Worm (Caenorhabditis elegans) whole organism, L1 larva: Measurements from ENCODE around the gene exc-7.

Experiments
- C04F5.9 ChIP-seq: sonication (generic microtip); optimal IDR thresholded peaks from 2 replicates; lab custom pipeline; 2016; ENCODE audit warnings: missing genetic modification characterization, missing compliant biosample characterization
- F16B12.6 ChIP-seq: fragments of 150-350 bp; optimal IDR thresholded peaks from 2 replicates; lab custom pipeline; 2014; ENCODE audit warnings: missing biosample characterization, missing genetic modification characterization
- Y116A8C.19 ChIP-seq: sonication (generic microtip); optimal IDR thresholded peaks from 2 replicates; lab custom pipeline; 2016; ENCODE audit warnings: missing compliant biosample characterization, missing genetic modification characterization, borderline replicate concordance
- aha-1 ChIP-seq: fragments of 150-350 bp; optimal IDR thresholded peaks from 2 replicates; lab custom pipeline; 2014; ENCODE audit warnings: missing biosample characterization, missing genetic modification characterization
- alr-1 ChIP-seq: fragments of 200-800 bp; sonication (Bioruptor generic); optimal IDR thresholded peaks from 2 replicates; lab custom pipeline; 2018; ENCODE audit warnings: borderline replicate concordance, mild to moderate bottlenecking, missing genetic modification characterization, missing compliant biosample characterization
- aly-2 ChIP-seq: fragments of 150-350 bp; optimal IDR thresholded peaks from 2 replicates; lab custom pipeline; 2014; ENCODE audit warnings: missing biosample characterization, missing genetic modification characterization
- ama-1 ChIP-seq: fragments of 150-350 bp; optimal IDR thresholded peaks from 2 replicates; lab custom pipeline; 2014
- blmp-1 ChIP-seq: fragments of 150-350 bp; optimal IDR thresholded peaks from 2 replicates; lab custom pipeline; 2014; ENCODE audit warnings: missing biosample characterization, missing genetic modification characterization
- ceh-63 ChIP-seq: fragments of 200-800 bp; sonication (Bioruptor generic); optimal IDR thresholded peaks from 2 replicates; lab custom pipeline; 2018; ENCODE audit warnings: mild to moderate bottlenecking, missing genetic modification characterization, missing compliant biosample characterization
- ceh-8 ChIP-seq: fragments of 200-800 bp; sonication (Bioruptor generic); optimal IDR thresholded peaks from 2 replicates; lab custom pipeline; 2018; ENCODE audit warnings: mild to moderate bottlenecking, missing genetic modification characterization, moderate library complexity, missing compliant biosample characterization
- ceh-88 ChIP-seq: fragments of 200-800 bp; sonication (Bioruptor generic); IDR thresholded peaks from 2 replicates; pipeline ENCODE4 v1.3.6; 2022; ENCODE audit warnings: missing genetic modification characterization, missing compliant biosample characterization
- ces-1 ChIP-seq: fragments of 150-350 bp; optimal IDR thresholded peaks from 2 replicates; lab custom pipeline; 2014; ENCODE audit warnings: missing biosample characterization, missing genetic modification reagents, missing genetic modification characterization
- dpl-1 ChIP-seq, 3 experiments: fragments of 150-350 bp in 2 of 3; sonication (generic microtip) in 1 of 3; optimal IDR thresholded peaks; 2 replicates each; lab custom pipeline; 2014 to 2017; ENCODE audit warnings: missing biosample characterization in 3 of 3, missing genetic modification characterization in 3 of 3, missing genetic modification reagents in 3 of 3
- efl-1 ChIP-seq, 4 experiments: fragments of 150-350 bp; optimal IDR thresholded peaks in 3 of 4; peaks in 1 of 4; 1 replicate in 1 of 4; 2 replicates in 3 of 4; lab custom pipeline; 2014; ENCODE audit warnings: missing biosample characterization in 2 of 4, missing genetic modification characterization in 2 of 4, missing genetic modification reagents in 2 of 4
- egl-13 ChIP-seq: sonication (generic microtip); optimal IDR thresholded peaks from 2 replicates; lab custom pipeline; 2016; ENCODE audit warnings: missing genotype, missing genetic modification reagents, missing genetic modification characterization, missing compliant biosample characterization
- elt-3 ChIP-seq, 6 experiments: fragments of 150-350 bp in 1 of 6; sonication (generic microtip); optimal IDR thresholded peaks; 2 replicates each; lab custom pipeline; 2017 to 2018; ENCODE audit warnings: missing biosample characterization in 6 of 6, missing genetic modification characterization in 6 of 6, inconsistent platforms in 1 of 6
- fkh-10 ChIP-seq: sonication (generic microtip); optimal IDR thresholded peaks from 2 replicates; lab custom pipeline; 2017; ENCODE audit warnings: missing biosample characterization, missing genetic modification reagents, missing genetic modification characterization
- fkh-4 ChIP-seq: sonication (generic microtip); optimal IDR thresholded peaks from 2 replicates; lab custom pipeline; 2016; ENCODE audit warnings: missing compliant biosample characterization, missing genetic modification characterization, borderline replicate concordance
- fkh-8 ChIP-seq: sonication (generic microtip); optimal IDR thresholded peaks from 2 replicates; lab custom pipeline; 2016; ENCODE audit warnings: mild to moderate bottlenecking, missing genetic modification characterization, missing compliant biosample characterization
- lin-13 ChIP-seq: fragments of 150-350 bp; optimal IDR thresholded peaks from 2 replicates; lab custom pipeline; 2014; ENCODE audit warnings: missing biosample characterization, missing genetic modification reagents, missing genetic modification characterization
- lin-14 ChIP-seq: fragments of 200-800 bp; sonication (Bioruptor generic); optimal IDR thresholded peaks from 2 replicates; lab custom pipeline; 2018; ENCODE audit warnings: mild to moderate bottlenecking, missing genetic modification characterization, moderate library complexity, missing compliant biosample characterization
- lin-15B ChIP-seq: fragments of 150-350 bp; sonication (generic microtip); optimal IDR thresholded peaks from 3 replicates; lab custom pipeline; 2014; ENCODE audit warnings: missing biosample characterization, missing genetic modification characterization
- lin-39 ChIP-seq: fragments of 150-350 bp; optimal IDR thresholded peaks from 2 replicates; lab custom pipeline; 2014; ENCODE audit warnings: missing biosample characterization, missing genetic modification reagents, missing genetic modification characterization
- lir-3 ChIP-seq: sonication (generic microtip); optimal IDR thresholded peaks from 2 replicates; lab custom pipeline; 2016; ENCODE audit warnings: mild to moderate bottlenecking, missing genetic modification characterization, moderate library complexity, missing compliant biosample characterization; ENCODE audit not compliant: poor library complexity
- lsy-2 ChIP-seq, 2 experiments: fragments of 150-350 bp; optimal IDR thresholded peaks; 2 replicates each; lab custom pipeline; 2014; ENCODE audit warnings: missing biosample characterization in 2 of 2, missing genetic modification characterization in 2 of 2
- mdl-1 ChIP-seq, 2 experiments: fragments of 150-350 bp; optimal IDR thresholded peaks; 2 replicates each; lab custom pipeline; 2014 to 2017; ENCODE audit warnings: missing biosample characterization in 2 of 2, missing genetic modification characterization in 2 of 2, inconsistent platforms in 1 of 2
- mef-2 ChIP-seq: fragments of 150-350 bp; optimal IDR thresholded peaks from 2 replicates; lab custom pipeline; 2014; ENCODE audit warnings: missing biosample characterization, missing genetic modification characterization
- mep-1 ChIP-seq: fragments of 150-350 bp; optimal IDR thresholded peaks from 2 replicates; lab custom pipeline; 2014; ENCODE audit warnings: missing biosample characterization, missing genetic modification characterization
- nhr-12 ChIP-seq: sonication (generic microtip); optimal IDR thresholded peaks from 2 replicates; lab custom pipeline; 2017; ENCODE audit warnings: missing biosample characterization, missing genetic modification characterization
- nhr-20 ChIP-seq: sonication (generic microtip); optimal IDR thresholded peaks from 2 replicates; lab custom pipeline; 2016; ENCODE audit warnings: mild to moderate bottlenecking, missing genetic modification characterization, missing compliant biosample characterization
- nhr-28 ChIP-seq: fragments of 150-350 bp; optimal IDR thresholded peaks from 2 replicates; lab custom pipeline; 2014; ENCODE audit warnings: missing biosample characterization, missing genetic modification characterization
- nhr-77 ChIP-seq: fragments of 150-350 bp; optimal IDR thresholded peaks from 2 replicates; lab custom pipeline; 2014; ENCODE audit warnings: missing biosample characterization, missing genetic modification characterization
- nhr-84 ChIP-seq: sonication (generic microtip); optimal IDR thresholded peaks from 2 replicates; lab custom pipeline; 2017; ENCODE audit warnings: missing biosample characterization, missing genetic modification characterization
- nhr-85 ChIP-seq: sonication (generic microtip); peaks from one replicate; lab custom pipeline; 2016; ENCODE audit warnings: missing genetic modification characterization, inconsistent platforms, missing compliant biosample characterization
- nhr-90 ChIP-seq: sonication (generic microtip); optimal IDR thresholded peaks from 2 replicates; lab custom pipeline; 2016; ENCODE audit warnings: mild to moderate bottlenecking, missing genetic modification characterization, missing compliant biosample characterization; ENCODE audit not compliant: poor library complexity
- pag-3 ChIP-seq: sonication (generic microtip); optimal IDR thresholded peaks from 2 replicates; lab custom pipeline; 2017; ENCODE audit warnings: missing genetic modification characterization, mild to moderate bottlenecking, missing compliant biosample characterization, antibody characterized with exemption, borderline replicate concordance; ENCODE audit not compliant: insufficient read depth
- pax-3 ChIP-seq: fragments of 200-800 bp; sonication (Bioruptor generic); optimal IDR thresholded peaks from 2 replicates; lab custom pipeline; 2018; ENCODE audit warnings: mild to moderate bottlenecking, missing genetic modification characterization, moderate library complexity, missing compliant biosample characterization
- pqm-1 ChIP-seq: sonication (generic microtip); optimal IDR thresholded peaks from 3 replicates; lab custom pipeline; 2017; ENCODE audit warnings: missing biosample characterization, missing genetic modification characterization
- rnt-1 ChIP-seq: sonication (generic microtip); optimal IDR thresholded peaks from 2 replicates; lab custom pipeline; 2016; ENCODE audit warnings: mild to moderate bottlenecking, missing genetic modification characterization, moderate library complexity, missing compliant biosample characterization
- skn-1 ChIP-seq: fragments of 150-350 bp; optimal IDR thresholded peaks from 2 replicates; lab custom pipeline; 2014; ENCODE audit warnings: missing biosample characterization, missing genetic modification characterization
- snpc-4 ChIP-seq: fragments of 150-350 bp; optimal IDR thresholded peaks from 2 replicates; lab custom pipeline; 2014; ENCODE audit warnings: missing biosample characterization, missing genetic modification characterization
- snu-23 ChIP-seq: sonication (generic microtip); optimal IDR thresholded peaks from 2 replicates; lab custom pipeline; 2016; ENCODE audit warnings: missing genetic modification characterization, missing compliant biosample characterization
- sox-4 ChIP-seq: sonication (generic microtip); optimal IDR thresholded peaks from 2 replicates; lab custom pipeline; 2016; ENCODE audit warnings: missing genetic modification characterization, missing compliant biosample characterization
- sptf-1 ChIP-seq: fragments of 150-350 bp; optimal IDR thresholded peaks from 2 replicates; lab custom pipeline; 2014; ENCODE audit warnings: missing biosample characterization, missing genetic modification characterization
- swsn-7 ChIP-seq: sonication (generic microtip); optimal IDR thresholded peaks from 2 replicates; lab custom pipeline; 2016; ENCODE audit warnings: missing genetic modification characterization, missing compliant biosample characterization
- tbx-2 ChIP-seq: sonication (generic microtip); optimal IDR thresholded peaks from 2 replicates; lab custom pipeline; 2016; ENCODE audit warnings: missing genetic modification characterization, missing compliant biosample characterization
- tlp-1 ChIP-seq: fragments of 150-350 bp; optimal IDR thresholded peaks from 2 replicates; lab custom pipeline; 2014; ENCODE audit warnings: missing biosample characterization, missing genetic modification characterization
- unc-86 ChIP-seq: sonication (generic microtip); optimal IDR thresholded peaks from 2 replicates; lab custom pipeline; 2016; ENCODE audit warnings: missing genetic modification characterization, missing compliant biosample characterization
- xbp-1 ChIP-seq: sonication (generic microtip); optimal IDR thresholded peaks from 2 replicates; lab custom pipeline; 2016; ENCODE audit warnings: missing genetic modification characterization, missing compliant biosample characterization
- zip-4 ChIP-seq: fragments of 200-800 bp; sonication (Bioruptor generic); optimal IDR thresholded peaks from 2 replicates; lab custom pipeline; 2018; ENCODE audit warnings: mild to moderate bottlenecking, missing genetic modification characterization, moderate library complexity, missing compliant biosample characterization

Gene exc-7

DNA sequence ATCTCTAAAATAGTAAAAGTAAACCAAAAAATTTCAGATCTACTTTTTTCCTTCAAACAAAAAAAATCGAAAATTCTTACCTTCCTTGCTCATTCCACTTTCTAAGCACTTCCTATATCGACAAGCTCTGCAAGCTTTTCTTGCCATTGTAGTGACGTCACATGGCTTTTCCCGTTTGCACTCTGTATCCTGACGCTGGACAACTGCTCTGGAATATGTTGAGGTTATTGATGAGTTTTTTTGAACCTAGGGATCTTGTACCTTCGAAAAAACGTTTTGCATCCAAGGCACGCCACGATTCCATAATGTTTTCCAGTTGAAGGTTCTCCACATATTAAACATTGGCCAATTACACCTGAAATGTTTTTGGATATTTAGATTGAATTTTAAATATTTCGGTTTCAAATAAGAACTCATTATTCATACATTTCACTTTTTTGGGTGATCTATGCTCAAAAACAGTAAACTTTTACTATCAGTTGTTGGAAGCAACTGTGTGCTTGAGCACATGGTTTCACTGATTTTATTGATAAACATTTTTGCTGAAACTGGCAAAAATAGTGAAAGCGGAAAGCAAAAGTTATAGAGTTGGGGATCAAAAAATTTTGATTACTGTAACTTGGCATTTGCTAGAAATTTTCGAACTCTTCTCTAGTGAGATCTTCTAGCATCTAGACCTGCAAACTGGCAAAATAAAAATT lies 24.4 kb downstream of the exc-7 start (continued):
- TF ChIP-seq lin-15B = no peak
- no peak for TF ChIP-seq xbp-1 (tag; lab: Kevin White, UChicago)
- TF ChIP-seq lsy-2 (tag; optimal IDR thresholded peaks at IDR 0.05; lab: Kevin White, UChicago) = no peak
- no peak for TF ChIP-seq pqm-1 (tag; lab: Kevin White, UChicago)
- TF ChIP-seq skn-1 = no peak
- TF ChIP-seq elt-3 (tag; optimal IDR thresholded peaks at IDR 0.05; lab: Kevin White, UChicago) = no peak
- no peak for TF ChIP-seq nhr-90 (tag; lab: Kevin White, UChicago)
- no peak for TF ChIP-seq egl-13 (tag; lab: Kevin White, UChicago)
- no peak for TF ChIP-seq ceh-88
- TF ChIP-seq fkh-10 (GFP tag; lab: Kevin White, UChicago) = no peak
- TF ChIP-seq unc-86 = no peak

DNA sequence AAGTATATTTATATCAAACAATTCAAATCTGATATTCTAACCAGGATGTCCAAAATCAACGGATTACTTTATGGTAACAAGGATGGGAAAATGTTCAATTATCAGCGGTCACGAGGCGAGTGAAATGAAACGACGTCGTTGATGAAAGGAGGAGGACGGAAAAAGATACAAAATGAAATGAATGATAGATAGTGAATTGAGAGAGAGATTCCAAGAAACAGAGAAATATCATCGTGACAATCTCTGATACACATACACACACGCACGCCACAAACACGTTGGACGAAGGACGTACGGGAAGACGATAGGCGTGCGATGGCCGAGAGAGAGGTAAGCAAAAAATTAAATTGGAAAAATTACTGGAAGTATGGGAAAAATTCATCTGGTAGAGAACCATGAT lies 25.3 kb downstream of the exc-7 start:
- TF ChIP-seq lin-15B (no peak), dpl-1 (GFP tag; optimal IDR thresholded peaks at IDR 0.05; lab: Kevin White, UChicago) (peak; percentile 24 to 54 (median 39)), lin-14 (peak; percentile 96), lsy-2 (tag; optimal IDR thresholded peaks at IDR 0.05; lab: Kevin White, UChicago) (peak; percentile 68 to 74), fkh-8 (tag; lab: Kevin White, UChicago) (no peak), ces-1 (no peak), alr-1 (tag; lab: Kevin White, UChicago) (no peak), mdl-1 (tag; optimal IDR thresholded peaks at IDR 0.05; lab: Kevin White, UChicago) (peak in 1 of 2 experiments; percentile 96), nhr-12 (no peak), aha-1 (tag; lab: Kevin White, UChicago) (no peak), lin-39 (peak; percentile 70), snu-23 (peak; percentile 88), nhr-28 (tag; lab: Kevin White, UChicago) (no peak), nhr-84 (tag; lab: Kevin White, UChicago) (no peak), fkh-4 (tag; lab: Kevin White, UChicago) (no peak), fkh-10 (GFP tag; lab: Kevin White, UChicago) (no peak), lin-13 (GFP tag; lab: Kevin White, UChicago) (peak; percentile 65), snpc-4 (tag; lab: Kevin White, UChicago) (no peak), F16B12.6 (tag; lab: Kevin White, UChicago) (no peak), blmp-1 (tag; lab: Kevin White, UChicago) (peak; percentile 97), ceh-8 (no peak), xbp-1 (tag; lab: Kevin White, UChicago) (peak; percentile 61), nhr-77 (tag; lab: Kevin White, UChicago) (no peak), sptf-1 (no peak), nhr-20 (tag; lab: Kevin White, UChicago) (peak; percentile 96), aly-2 (tag; lab: Kevin White, UChicago) (no peak), mef-2 (tag; lab: Kevin White, UChicago) (peak; percentile 27), nhr-85 (peak; percentile 98), efl-1 (optimal IDR thresholded peaks at IDR 0.05; lab: Kevin White, UChicago) (peak; percentile 25 to 52), efl-1 (GFP tag; optimal IDR thresholded peaks at IDR 0.05 in 1 of 2; lab: Kevin White, UChicago) (no peak), pax-3 (tag; lab: Kevin White, UChicago) (no peak), tbx-2 (peak; percentile 73), rnt-1 (tag; lab: Kevin White, UChicago) (peak; percentile 67), ama-1 (lab: Kevin White, UChicago) (peak; percentile 2), swsn-7 (tag; lab: Kevin White, UChicago) (peak; percentile 63), pag-3 (tag; lab: Kevin White, UChicago) (no peak), tlp-1 (tag; lab: Kevin White, UChicago) (no peak), sox-4 (tag; lab: Kevin White, UChicago) (no peak), ceh-63 (GFP tag; lab: Kevin White, UChicago) (no peak), unc-86 (no peak), lir-3 (peak; percentile 63), zip-4 (peak; percentile 7), C04F5.9 (no peak), Y116A8C.19 (tag; lab: Kevin White, UChicago) (no peak), mep-1 (tag; lab: Kevin White, UChicago) (peak; percentile 83)
